Fruit fly (Drosophila melanogaster) whole organism, embryonic: ENCODE data around the gene Ice2.
A peak's percentile ranks its signal among the peaks of the same experiment; 100 is the strongest.

Experiments
- Abd-B ChIP-seq: fragments of 200-800 bp; sonication (Bioruptor generic); optimal IDR thresholded peaks from 2 replicates; lab custom pipeline; 2018; ENCODE audit warnings: missing biosample characterization, mild to moderate bottlenecking, missing genetic modification characterization, moderate library complexity
- CG12104 ChIP-seq: fragments of 200-800 bp; sonication (Bioruptor generic); optimal IDR thresholded peaks from 3 replicates; lab custom pipeline; 2016; ENCODE audit warnings: missing biosample characterization, missing genetic modification characterization
- CG12391 ChIP-seq: fragments of 200-800 bp; sonication (Bioruptor generic); optimal IDR thresholded peaks from 3 replicates; lab custom pipeline; 2018; ENCODE audit warnings: missing biosample characterization, mild to moderate bottlenecking, missing genetic modification characterization, moderate library complexity
- CG14965 ChIP-seq: fragments of 200-800 bp; sonication (Bioruptor generic); optimal IDR thresholded peaks from 2 replicates; lab custom pipeline; 2016; ENCODE audit warnings: missing biosample characterization, missing genetic modification characterization, borderline replicate concordance
- CG15011 ChIP-seq: fragments of 200-800 bp; sonication (Bioruptor generic); optimal IDR thresholded peaks from 3 replicates; lab custom pipeline; 2018; ENCODE audit warnings: missing biosample characterization, mild to moderate bottlenecking, missing genetic modification characterization
- CG17568 ChIP-seq: fragments of 200-800 bp; sonication (Bioruptor generic); optimal IDR thresholded peaks from 2 replicates; lab custom pipeline; 2018; ENCODE audit warnings: missing biosample characterization, mild to moderate bottlenecking, missing genetic modification characterization, moderate library complexity
- CG18619 ChIP-seq: fragments of 200-800 bp; sonication (Bioruptor generic); optimal IDR thresholded peaks from 3 replicates; lab custom pipeline; 2017; ENCODE audit warnings: missing biosample characterization, mild to moderate bottlenecking, missing genetic modification characterization
- CG2116 ChIP-seq: fragments of 200-800 bp; sonication (Bioruptor generic); optimal IDR thresholded peaks from 3 replicates; lab custom pipeline; 2018; ENCODE audit warnings: missing biosample characterization, mild to moderate bottlenecking, missing genetic modification characterization
- CG4820 ChIP-seq: fragments of 200-800 bp; sonication (Bioruptor generic); optimal IDR thresholded peaks from 3 replicates; lab custom pipeline; 2016; ENCODE audit warnings: missing biosample characterization, missing genetic modification characterization
- CG5245 ChIP-seq: fragments of 200-800 bp; sonication (Bioruptor generic); optimal IDR thresholded peaks from 3 replicates; lab custom pipeline; 2016; ENCODE audit warnings: missing biosample characterization, missing genetic modification characterization
- CG6813 ChIP-seq: fragments of 200-800 bp; sonication (Bioruptor generic); optimal IDR thresholded peaks from 2 replicates; lab custom pipeline; 2017; ENCODE audit warnings: missing biosample characterization, missing genetic modification characterization, mild to moderate bottlenecking, moderate library complexity, missing genetic modification reagents
- CG7357 ChIP-seq: fragments of 200-800 bp; sonication (Bioruptor generic); IDR thresholded peaks from 3 replicates; pipeline ENCODE4 v1.3.6; 2022; ENCODE audit warnings: missing biosample characterization, missing genetic modification characterization
- CG7372 ChIP-seq: fragments of 200-800 bp; sonication (Bioruptor generic); IDR thresholded peaks from 2 replicates; pipeline ENCODE4 v1.3.6; 2022; ENCODE audit warnings: missing biosample characterization, missing genetic modification characterization
- CG7745 ChIP-seq: fragments of 200-800 bp; sonication (Bioruptor generic); optimal IDR thresholded peaks from 2 replicates; lab custom pipeline; 2018; ENCODE audit warnings: missing biosample characterization, mild to moderate bottlenecking, missing genetic modification characterization, moderate library complexity
- CG8924 ChIP-seq: fragments of 200-800 bp; optimal IDR thresholded peaks from 3 replicates; lab custom pipeline; 2019; ENCODE audit warnings: missing biosample characterization, mild to moderate bottlenecking, missing genetic modification characterization, moderate library complexity
- D19B ChIP-seq: fragments of 200-800 bp; sonication (Bioruptor generic); optimal IDR thresholded peaks from 2 replicates; lab custom pipeline; 2017; ENCODE audit warnings: missing biosample characterization, mild to moderate bottlenecking, missing genetic modification characterization
- Fer3 ChIP-seq: fragments of 200-800 bp; sonication (Bioruptor generic); optimal IDR thresholded peaks from 2 replicates; lab custom pipeline; 2018; ENCODE audit warnings: missing biosample characterization, mild to moderate bottlenecking, missing genetic modification characterization, moderate library complexity
- H15 ChIP-seq: fragments of 200-800 bp; sonication (Bioruptor generic); IDR thresholded peaks from 3 replicates; pipeline ENCODE4 v1.3.6; 2022; ENCODE audit warnings: missing biosample characterization, missing genetic modification characterization
- HLH4C ChIP-seq: fragments of 200-800 bp; sonication (Bioruptor generic); IDR thresholded peaks from 3 replicates; pipeline ENCODE4 v1.3.6; 2022; ENCODE audit warnings: missing biosample characterization, missing genetic modification characterization; ENCODE audit not compliant: partially characterized antibody
- Lhr ChIP-seq: fragments of 200-800 bp; sonication (Bioruptor generic); optimal IDR thresholded peaks from 3 replicates; lab custom pipeline; 2017; ENCODE audit warnings: mild to moderate bottlenecking, missing biosample characterization, missing genetic modification reagents, missing genetic modification characterization
- Lim3 ChIP-seq: fragments of 200-800 bp; sonication (Bioruptor generic); IDR thresholded peaks from 2 replicates; pipeline ENCODE4 v1.3.6; 2022; ENCODE audit warnings: missing biosample characterization, missing genetic modification characterization
- Nf-YA ChIP-seq: fragments of 200-800 bp; sonication (Bioruptor generic); IDR thresholded peaks from 2 replicates; pipeline ENCODE4 v1.3.6; 2022; ENCODE audit warnings: missing biosample characterization, missing genetic modification characterization
- Opbp ChIP-seq: fragments of 200-800 bp; sonication (Bioruptor generic); IDR thresholded peaks from 3 replicates; pipeline ENCODE4 v1.3.6; 2022; ENCODE audit warnings: missing biosample characterization, missing genetic modification characterization; ENCODE audit not compliant: partially characterized antibody
- Ptx1 ChIP-seq: fragments of 200-800 bp; sonication (Bioruptor generic); IDR thresholded peaks from 2 replicates; pipeline ENCODE4 v1.3.6; 2022; ENCODE audit warnings: missing biosample characterization, missing genetic modification characterization
- Sin3A ChIP-seq: fragments of >200 bp; optimal IDR thresholded peaks from 2 replicates; lab custom pipeline; 2018
- Six4 ChIP-seq: fragments of 200-800 bp; sonication (Bioruptor generic); optimal IDR thresholded peaks from 2 replicates; lab custom pipeline; 2016; ENCODE audit warnings: missing biosample characterization, missing genetic modification characterization
- Trl ChIP-seq, 3 experiments: fragments of >200 bp in 2 of 3; fragments of 200-800 bp in 1 of 3; sonication (Bioruptor generic) in 1 of 3; optimal IDR thresholded peaks; 2 replicates in 1 of 3; 3 replicates in 2 of 3; lab custom pipeline; 2016 to 2017; ENCODE audit warnings: missing biosample characterization in 1 of 3, missing genetic modification characterization in 1 of 3
- bsh ChIP-seq, 2 experiments: fragments of 200-800 bp; sonication (Bioruptor generic); optimal IDR thresholded peaks; 2 replicates each; lab custom pipeline; 2017 to 2018; ENCODE audit warnings: mild to moderate bottlenecking in 2 of 2, missing biosample characterization in 2 of 2, missing genetic modification characterization in 2 of 2, moderate library complexity in 1 of 2
- dati ChIP-seq: fragments of 200-800 bp; sonication (Bioruptor generic); IDR thresholded peaks from 2 replicates; pipeline ENCODE4 v1.3.6; 2022; ENCODE audit warnings: missing biosample characterization, missing genetic modification characterization
- fd64A ChIP-seq: fragments of 200-800 bp; sonication (Bioruptor generic); optimal IDR thresholded peaks from 3 replicates; lab custom pipeline; 2018; ENCODE audit warnings: missing biosample characterization, mild to moderate bottlenecking, missing genetic modification characterization
- fu2 ChIP-seq: fragments of 200-800 bp; sonication (Bioruptor generic); optimal IDR thresholded peaks from 2 replicates; lab custom pipeline; 2016; ENCODE audit warnings: missing biosample characterization, missing genetic modification characterization
- grau ChIP-seq: fragments of 200-800 bp; optimal IDR thresholded peaks from 3 replicates; lab custom pipeline; 2019; ENCODE audit warnings: missing biosample characterization, mild to moderate bottlenecking, missing genetic modification characterization, moderate library complexity
- gro ChIP-seq: fragments of 200-800 bp; sonication (Bioruptor generic); optimal IDR thresholded peaks from 2 replicates; lab custom pipeline; 2016; ENCODE audit warnings: missing biosample characterization, missing genetic modification characterization
- h ChIP-seq: fragments of >200 bp; optimal IDR thresholded peaks from 2 replicates; lab custom pipeline; 2017
- jing ChIP-seq: fragments of 200-800 bp; sonication (Bioruptor generic); optimal IDR thresholded peaks from 2 replicates; lab custom pipeline; 2018; ENCODE audit warnings: missing biosample characterization, mild to moderate bottlenecking, missing genetic modification characterization
- klu ChIP-seq: fragments of 200-800 bp; sonication (Bioruptor generic); IDR thresholded peaks from 2 replicates; pipeline ENCODE4 v1.3.6; 2022; ENCODE audit warnings: missing biosample characterization, missing genetic modification characterization
- lab ChIP-seq: fragments of 200-800 bp; sonication (Bioruptor generic); optimal IDR thresholded peaks from 3 replicates; lab custom pipeline; 2017; ENCODE audit warnings: missing biosample characterization, missing genetic modification characterization, mild to moderate bottlenecking, moderate library complexity, missing genetic modification reagents
- mirr ChIP-seq: fragments of 200-800 bp; sonication (Bioruptor generic); optimal IDR thresholded peaks from 3 replicates; lab custom pipeline; 2018; ENCODE audit warnings: missing biosample characterization, mild to moderate bottlenecking, missing genetic modification characterization
- nmo ChIP-seq: fragments of 200-800 bp; sonication (Bioruptor generic); optimal IDR thresholded peaks from 2 replicates; lab custom pipeline; 2018; ENCODE audit warnings: missing biosample characterization, mild to moderate bottlenecking, missing genetic modification characterization, moderate library complexity
- oc ChIP-seq: fragments of 200-800 bp; sonication (Bioruptor generic); optimal IDR thresholded peaks from 2 replicates; lab custom pipeline; 2018; ENCODE audit warnings: missing biosample characterization, mild to moderate bottlenecking, missing genetic modification characterization, moderate library complexity
- pan ChIP-seq, 4 experiments: fragments of >200 bp in 3 of 4; fragments of 200-800 bp in 1 of 4; sonication (Bioruptor generic) in 1 of 4; optimal IDR thresholded peaks in 3 of 4; IDR thresholded peaks in 1 of 4; 2 replicates each; pipeline versions ENCODE4 v1.3.6 to Lab custom; 2017 to 2022; ENCODE audit warnings: missing biosample characterization in 2 of 4, missing genetic modification characterization in 2 of 4, mixed read lengths in 1 of 4
- rib ChIP-seq: fragments of 200-800 bp; sonication (Bioruptor generic); IDR thresholded peaks from 2 replicates; pipeline ENCODE4 v1.3.6; 2022; ENCODE audit warnings: missing biosample characterization, missing genetic modification characterization
- salm ChIP-seq: fragments of 200-800 bp; sonication (Bioruptor generic); optimal IDR thresholded peaks from 2 replicates; lab custom pipeline; 2018; ENCODE audit warnings: missing biosample characterization, mild to moderate bottlenecking, missing genetic modification characterization
- sens-2 ChIP-seq: fragments of 200-800 bp; sonication (Bioruptor generic); IDR thresholded peaks from 2 replicates; pipeline ENCODE4 v1.3.6; 2022; ENCODE audit warnings: missing biosample characterization, missing genetic modification characterization
- seq ChIP-seq: fragments of 200-800 bp; sonication (Bioruptor generic); IDR thresholded peaks from 2 replicates; pipeline ENCODE4 v1.3.6; 2022; ENCODE audit warnings: missing biosample characterization, missing genetic modification characterization
- tin ChIP-seq: fragments of 200-800 bp; sonication (Bioruptor generic); optimal IDR thresholded peaks from 3 replicates; lab custom pipeline; 2016; ENCODE audit warnings: missing biosample characterization, missing genetic modification characterization
- trem ChIP-seq: fragments of 200-800 bp; optimal IDR thresholded peaks from 3 replicates; lab custom pipeline; 2019; ENCODE audit warnings: missing biosample characterization, mild to moderate bottlenecking, missing genetic modification characterization, moderate library complexity
- tx ChIP-seq: fragments of 200-800 bp; sonication (Bioruptor generic); optimal IDR thresholded peaks from 2 replicates; lab custom pipeline; 2016; ENCODE audit warnings: missing biosample characterization, missing genetic modification characterization
- usp ChIP-seq: fragments of >200 bp; optimal IDR thresholded peaks from 2 replicates; lab custom pipeline; 2017; ENCODE audit warnings: missing biosample characterization, missing genetic modification characterization

The Ice2 gene

dm6 chr3R:21097631-21098117 lies 32.3 kb upstream of the Ice2 start, which contains the start of gene RhoGAP93B (continued):
- TF ChIP-seq Ptx1 (GFP tag; lab: Robert Waterston, UW) (peak; percentile 91), trem (tag; lab: Kevin White, UChicago) (peak; percentile 89), Abd-B (GFP tag; lab: Kevin White, UChicago) (peak; percentile 86), Trl (optimal IDR thresholded peaks at IDR 0.05; lab: Kevin White, UChicago) (no peak), Trl (GFP tag; optimal IDR thresholded peaks at IDR 0.05; lab: Kevin White, UChicago) (peak; percentile 86), CG15011 (GFP tag; lab: Kevin White, UChicago) (no peak), pan (optimal IDR thresholded peaks at IDR 0.05; lab: Kevin White, UChicago) (no peak), pan (GFP tag; optimal IDR thresholded peaks at IDR 0.05 in 1 of 2, IDR thresholded peaks at IDR 0.05 in 1 of 2) (peak in 1 of 2 experiments; percentile 82), klu (GFP tag; lab: Robert Waterston, UW) (peak; percentile 84), CG17568 (no peak), rib (peak; percentile 88), bsh (GFP tag; optimal IDR thresholded peaks at IDR 0.05; lab: Kevin White, UChicago) (peak in 1 of 2 experiments; percentile 78), Lhr (peak; percentile 94), h (no peak), D19B (GFP tag; lab: Kevin White, UChicago) (peak; percentile 35), Lim3 (GFP tag; lab: Robert Waterston, UW) (peak; percentile 79), salm (peak; percentile 8), Sin3A (lab: Kevin White, UChicago) (peak; percentile 99), HLH4C (peak; percentile 100), fu2 (GFP tag; lab: Kevin White, UChicago) (peak; percentile 93), tin (GFP tag; lab: Kevin White, UChicago) (peak; percentile 78), lab (GFP tag; lab: Kevin White, UChicago) (peak; percentile 91), CG7745 (tag; lab: Kevin White, UChicago) (no peak), CG8924 (tag; lab: Kevin White, UChicago) (peak; percentile 82), Opbp (GFP tag; lab: Robert Waterston, UW) (peak; percentile 99), CG6813 (peak; percentile 14), jing (no peak), CG14965 (GFP tag; lab: Kevin White, UChicago) (peak; percentile 7), nmo (GFP tag; lab: Kevin White, UChicago) (peak; percentile 93), H15 (GFP tag; lab: Robert Waterston, UW) (peak; percentile 90), CG7372 (GFP tag; lab: Robert Waterston, UW) (peak; percentile 93), CG12104 (GFP tag; lab: Kevin White, UChicago) (peak; percentile 69)

- TF ChIP-seq CG7357 (GFP tag; lab: Robert Waterston, UW) (0 out of 3 replicates have a peak, but pooled peaks have one; percentile 16), tx (GFP tag; lab: Kevin White, UChicago) (peak; percentile 3), CG2116 (GFP tag; lab: Kevin White, UChicago) (peak; percentile 29), CG18619 (peak; percentile 43), CG12391 (peak; percentile 69), H15 (GFP tag; lab: Robert Waterston, UW) (no peak), dati (GFP tag; lab: Robert Waterston, UW) (no peak), fd64A (no peak), salm (no peak), Six4 (peak; percentile 6), usp (GFP tag; lab: Kevin White, UChicago) (no peak), seq (no peak), oc (tag; lab: Kevin White, UChicago) (no peak), gro (GFP tag; lab: Kevin White, UChicago) (no peak), sens-2 (no peak), grau (tag; lab: Kevin White, UChicago) (peak; percentile 59), CG4820 (GFP tag; lab: Kevin White, UChicago) (peak; percentile 39), Fer3 (tag; lab: Kevin White, UChicago) (peak; percentile 26), Nf-YA (GFP tag; lab: Robert Waterston, UW) (no peak), mirr (GFP tag; lab: Kevin White, UChicago) (no peak), CG5245 (GFP tag; lab: Kevin White, UChicago) (no peak)
Measured at dm6 chr3R:21101453-21102214, 28.4 kb upstream of the Ice2 start, which contains the start of the genes CG7044 and Tbc1d22. Gene CG7044, minus strand, starts transcription at chr3R:21101718. Gene Tbc1d22, plus strand, starts transcription at chr3R:21102199.
